Fruit fly (Drosophila melanogaster): ENCODE measurements around the gene CG16863.

Gene CG16863

dm6 chr2L:13778648-13779047 lies 12.1 kb upstream of the CG16863 start (continued):
- TF ChIP-seq Hr78 (GFP tag; optimal IDR thresholded peaks at IDR 0.05) (no peak), CkIIα-i1 (GFP tag; IDR thresholded peaks at IDR 0.05) (no peak), Sox102F (GFP tag; optimal IDR thresholded peaks at IDR 0.05) (peak; percentile 80), crp (GFP tag; optimal IDR thresholded peaks at IDR 0.05) (no peak), btn (GFP tag; optimal IDR thresholded peaks at IDR 0.05) (no peak), CG9609 (GFP tag; optimal IDR thresholded peaks at IDR 0.05) (peak; percentile 18), Hey (tag; optimal IDR thresholded peaks at IDR 0.05) (no peak), da (GFP tag; optimal IDR thresholded peaks at IDR 0.05) (peak; percentile 38), zfh1 (GFP tag; IDR thresholded peaks at IDR 0.05) (peak; percentile 51), Fer1 (GFP tag; optimal IDR thresholded peaks at IDR 0.05) (peak; percentile 11), Awh (GFP tag; IDR thresholded peaks at IDR 0.05) (peak; percentile 40; the same call in 1 of the 2 replicates), Hmx (GFP tag; optimal IDR thresholded peaks at IDR 0.05) (peak; percentile 11), az2 (GFP tag; optimal IDR thresholded peaks at IDR 0.05) (peak; percentile 20), gsb-n (tag; optimal IDR thresholded peaks at IDR 0.05) (peak; percentile 32), tin (GFP tag; optimal IDR thresholded peaks at IDR 0.05) (peak; percentile 9), tx (GFP tag; optimal IDR thresholded peaks at IDR 0.05) (peak; percentile 26), sc (optimal IDR thresholded peaks at IDR 0.05) (no peak), sc (GFP tag; optimal IDR thresholded peaks at IDR 0.05) (peak; percentile 36), lilli (GFP tag; optimal IDR thresholded peaks at IDR 0.05) (peak; percentile 60), CG10462 (GFP tag; optimal IDR thresholded peaks at IDR 0.05) (no peak), ATbp (GFP tag; optimal IDR thresholded peaks at IDR 0.05) (peak; percentile 58), gem (tag; optimal IDR thresholded peaks at IDR 0.05) (peak; percentile 85), HLHmδ (GFP tag; optimal IDR thresholded peaks at IDR 0.05) (no peak), CHES-1-like (GFP tag; optimal IDR thresholded peaks at IDR 0.05) (peak; percentile 39), Asciz (GFP tag; optimal IDR thresholded peaks at IDR 0.05) (peak; percentile 41), gcm (GFP tag; optimal IDR thresholded peaks at IDR 0.05) (peak; percentile 44), lab (GFP tag; optimal IDR thresholded peaks at IDR 0.05) (peak; percentile 50), CG2678 (tag; optimal IDR thresholded peaks at IDR 0.05) (peak; percentile 76), CG2116 (GFP tag; optimal IDR thresholded peaks at IDR 0.05) (peak; percentile 29), Sin3A (optimal IDR thresholded peaks at IDR 0.05) (no peak), Hand (GFP tag; optimal IDR thresholded peaks at IDR 0.05) (peak; percentile 28), CG16863 (GFP tag; optimal IDR thresholded peaks at IDR 0.05) (peak; percentile 8), lmd (GFP tag; IDR thresholded peaks at IDR 0.05) (peak; percentile 66), D19B (GFP tag; optimal IDR thresholded peaks at IDR 0.05) (peak; percentile 9), CG3407 (GFP tag; optimal IDR thresholded peaks at IDR 0.05) (peak; percentile 49), stc (GFP tag; IDR thresholded peaks at IDR 0.05) (peak; percentile 63), CG6689 (GFP tag; IDR thresholded peaks at IDR 0.05) (0 out of 2 replicates have a peak, but pooled peaks have one; percentile 26), Dbx (GFP tag; IDR thresholded peaks at IDR 0.05) (no peak; the same call in 2 of the 3 replicates), Pdp1 (GFP tag; optimal IDR thresholded peaks at IDR 0.05) (peak; percentile 39 to 54), her (GFP tag; optimal IDR thresholded peaks at IDR 0.05) (peak; percentile 19), CG16815 (GFP tag; optimal IDR thresholded peaks at IDR 0.05) (peak; percentile 9), Tbp (GFP tag; optimal IDR thresholded peaks at IDR 0.05) (no peak), Max (GFP tag; optimal IDR thresholded peaks at IDR 0.05) (peak; percentile 45), ac (GFP tag; optimal IDR thresholded peaks at IDR 0.05) (no peak), CG14014 (GFP tag; IDR thresholded peaks at IDR 0.05) (peak; percentile 59), chinmo (GFP tag; IDR thresholded peaks at IDR 0.05; ENCODE audit: partially characterized antibody) (no peak), CG7839 (tag; optimal IDR thresholded peaks at IDR 0.05) (peak; percentile 82), cad (GFP tag; optimal IDR thresholded peaks at IDR 0.05) (no peak), CG7556 (GFP tag; optimal IDR thresholded peaks at IDR 0.05) (peak; percentile 75), Dad (GFP tag; optimal IDR thresholded peaks at IDR 0.05) (peak; percentile 43), B-H1 (GFP tag; IDR thresholded peaks at IDR 0.05) (peak; percentile 33; the same call in 1 of the 3 replicates)

Measured in whole organism, embryonic.